Fruit fly (Drosophila melanogaster) whole organism, wandering third instar larva: ENCODE results near the gene Paip2.
A peak's percentile ranks its signal among the peaks of the same experiment; 100 is the strongest.

Experiments
- Abd-B ChIP-seq: fragments of >200 bp; optimal IDR thresholded peaks from 2 replicates; lab custom pipeline; 2017; ENCODE audit warnings: missing biosample characterization, missing genetic modification characterization
- CG32264 ChIP-seq: fragments of 200-800 bp; sonication (Bioruptor generic); optimal IDR thresholded peaks from 2 replicates; lab custom pipeline; 2016; ENCODE audit warnings: missing biosample characterization, missing genetic modification characterization
- CG9705 ChIP-seq: fragments of 200-800 bp; sonication (Bioruptor generic); optimal IDR thresholded peaks from 2 replicates; lab custom pipeline; 2018; ENCODE audit warnings: missing biosample characterization, mild to moderate bottlenecking, missing genetic modification characterization
- CrebA ChIP-seq: fragments of 200-800 bp; sonication (Bioruptor generic); optimal IDR thresholded peaks from 2 replicates; lab custom pipeline; 2016; ENCODE audit warnings: missing biosample characterization, mild to moderate bottlenecking, missing genetic modification characterization, borderline replicate concordance
- Dfd ChIP-seq: fragments of >200 bp; optimal IDR thresholded peaks from 2 replicates; lab custom pipeline; 2017; ENCODE audit warnings: missing biosample characterization, missing genetic modification characterization
- Dif ChIP-seq: fragments of 200-275, 200-300 bp; sonication (Bioruptor generic); optimal IDR thresholded peaks from 2 replicates; lab custom pipeline; 2018; ENCODE audit warnings: missing biosample characterization, missing genetic modification characterization; ENCODE audit not compliant: partially characterized antibody
- GATAd ChIP-seq: sonication (Bioruptor generic); optimal IDR thresholded peaks from 2 replicates; lab custom pipeline; 2016; ENCODE audit warnings: missing biosample characterization, missing genetic modification characterization
- Hnf4 ChIP-seq: fragments of 200-800 bp; sonication (Bioruptor generic); optimal IDR thresholded peaks from 2 replicates; lab custom pipeline; 2016; ENCODE audit warnings: missing biosample characterization, mild to moderate bottlenecking, missing genetic modification characterization
- Hr78 ChIP-seq: fragments of >200 bp; optimal IDR thresholded peaks from 2 replicates; lab custom pipeline; 2017; ENCODE audit warnings: missing biosample characterization, missing genetic modification characterization
- Hr83 ChIP-seq: fragments of 200-300 bp; sonication (Bioruptor generic); optimal IDR thresholded peaks from 2 replicates; lab custom pipeline; 2016; ENCODE audit warnings: missing biosample characterization, mild to moderate bottlenecking, missing genetic modification characterization, moderate library complexity; ENCODE audit not compliant: poor library complexity, severe bottlenecking
- Jra ChIP-seq: sonication (Bioruptor generic); optimal IDR thresholded peaks from 2 replicates; lab custom pipeline; 2016; ENCODE audit warnings: missing biosample characterization, missing genetic modification characterization
- Mio ChIP-seq: sonication (Bioruptor generic); optimal IDR thresholded peaks from 2 replicates; lab custom pipeline; 2016; ENCODE audit warnings: missing biosample characterization, missing genetic modification characterization
- Myc ChIP-seq: fragments of >200 bp; optimal IDR thresholded peaks from 2 replicates; lab custom pipeline; 2017
- N ChIP-seq: fragments of >200 bp; optimal IDR thresholded peaks from 2 replicates; lab custom pipeline; 2018; ENCODE audit warnings: missing biosample characterization, missing external identifiers, missing genetic modification characterization
- OdsH ChIP-seq: fragments of 200-800 bp; sonication (Bioruptor generic); optimal IDR thresholded peaks from 2 replicates; lab custom pipeline; 2016; ENCODE audit warnings: missing biosample characterization, mild to moderate bottlenecking, missing genetic modification characterization
- Rel ChIP-seq, 2 experiments: fragments of 200-800 bp; sonication (Bioruptor generic) in 1 of 2; optimal IDR thresholded peaks; 2 replicates in 1 of 2; 3 replicates in 1 of 2; lab custom pipeline; 2016 to 2019; ENCODE audit warnings: mild to moderate bottlenecking in 2 of 2, missing biosample characterization in 2 of 2, missing genetic modification characterization in 2 of 2, moderate library complexity in 1 of 2
- Sp1 ChIP-seq: fragments of 200-800 bp; sonication (Bioruptor generic); optimal IDR thresholded peaks from 3 replicates; lab custom pipeline; 2019; ENCODE audit warnings: missing biosample characterization, mild to moderate bottlenecking, missing genetic modification characterization, moderate library complexity
- Vsx2 ChIP-seq: fragments of 200-300, 225-300 bp; sonication (Bioruptor generic); optimal IDR thresholded peaks from 2 replicates; lab custom pipeline; 2018; ENCODE audit warnings: missing biosample characterization, missing genetic modification characterization; ENCODE audit not compliant: partially characterized antibody
- br ChIP-seq: fragments of 200-800 bp; sonication (Bioruptor generic); optimal IDR thresholded peaks from 2 replicates; lab custom pipeline; 2016; ENCODE audit warnings: missing biosample characterization, missing genetic modification characterization
- brk ChIP-seq: fragments of 200-800 bp; sonication (Bioruptor generic); optimal IDR thresholded peaks from 2 replicates; lab custom pipeline; 2016; ENCODE audit warnings: missing biosample characterization, mild to moderate bottlenecking, missing genetic modification characterization
- dl ChIP-seq, 2 experiments: fragments of 175-275, 200-275 bp in 1 of 2; fragments of 200-275 bp in 1 of 2; sonication (Bioruptor generic); optimal IDR thresholded peaks; lab custom pipeline; 2018; ENCODE audit warnings: mild to moderate bottlenecking in 2 of 2, missing biosample characterization in 2 of 2, missing genetic modification characterization in 2 of 2, moderate library complexity in 2 of 2; ENCODE audit not compliant: partially characterized antibody in 2 of 2, insufficient read depth in 1 of 2
- dmrt93B ChIP-seq: fragments of 200-800 bp; sonication (Bioruptor generic); optimal IDR thresholded peaks from 2 replicates; lab custom pipeline; 2018; ENCODE audit warnings: missing biosample characterization, mild to moderate bottlenecking, missing genetic modification characterization
- dsf ChIP-seq: sonication (Bioruptor generic); optimal IDR thresholded peaks from 2 replicates; lab custom pipeline; 2016; ENCODE audit warnings: missing biosample characterization, missing genetic modification characterization, borderline replicate concordance
- ey ChIP-seq: fragments of 200-800 bp; sonication (Bioruptor generic); optimal IDR thresholded peaks from 2 replicates; lab custom pipeline; 2016; ENCODE audit warnings: missing biosample characterization, missing genetic modification characterization
- foxo ChIP-seq, 2 experiments: fragments of 200-800 bp; sonication (Bioruptor generic); optimal IDR thresholded peaks; 2 replicates in 1 of 2; 3 replicates in 1 of 2; lab custom pipeline; 2016 to 2017; ENCODE audit warnings: missing biosample characterization in 2 of 2, missing genetic modification characterization in 2 of 2
- fru ChIP-seq: fragments of 200-800 bp; sonication (Bioruptor generic); optimal IDR thresholded peaks from 3 replicates; lab custom pipeline; 2016; ENCODE audit warnings: missing biosample characterization, mild to moderate bottlenecking, missing genetic modification characterization
- h ChIP-seq: fragments of 200-800 bp; sonication (Bioruptor generic); optimal IDR thresholded peaks from 3 replicates; lab custom pipeline; 2016; ENCODE audit warnings: missing biosample characterization, mild to moderate bottlenecking, missing genetic modification characterization
- jim ChIP-seq: fragments of 175-275, 200-325 bp; sonication (Bioruptor generic); optimal IDR thresholded peaks from 2 replicates; lab custom pipeline; 2016; ENCODE audit warnings: missing biosample characterization, mild to moderate bottlenecking, missing genetic modification characterization
- lola ChIP-seq: fragments of >200 bp; optimal IDR thresholded peaks from 2 replicates; lab custom pipeline; 2017; ENCODE audit warnings: missing biosample characterization, missing genetic modification characterization
- pan ChIP-seq: fragments of >200 bp; optimal IDR thresholded peaks from 2 replicates; lab custom pipeline; 2017
- psq ChIP-seq: fragments of 200-800 bp; sonication (Bioruptor generic); optimal IDR thresholded peaks from 3 replicates; lab custom pipeline; 2017; ENCODE audit warnings: missing biosample characterization, mild to moderate bottlenecking, missing genetic modification characterization, moderate library complexity
- rgr ChIP-seq: fragments of 200-800 bp; sonication (Bioruptor generic); optimal IDR thresholded peaks from 3 replicates; lab custom pipeline; 2016; ENCODE audit warnings: missing biosample characterization, mild to moderate bottlenecking, missing genetic modification characterization
- sage ChIP-seq: fragments of 200-800 bp; sonication (Bioruptor generic); optimal IDR thresholded peaks from 2 replicates; lab custom pipeline; 2016; ENCODE audit warnings: missing biosample characterization, mild to moderate bottlenecking, missing genetic modification characterization
- sv ChIP-seq: fragments of 200-800 bp; sonication (Bioruptor generic); optimal IDR thresholded peaks from 3 replicates; lab custom pipeline; 2016; ENCODE audit warnings: missing biosample characterization, missing genetic modification characterization
- tai ChIP-seq: sonication (Bioruptor generic); optimal IDR thresholded peaks from 2 replicates; lab custom pipeline; 2016; ENCODE audit warnings: missing biosample characterization, missing genetic modification characterization
- usp ChIP-seq: fragments of >200 bp; optimal IDR thresholded peaks from 2 replicates; lab custom pipeline; 2017; ENCODE audit warnings: missing biosample characterization, missing genetic modification characterization
- woc ChIP-seq: sonication (Bioruptor generic); optimal IDR thresholded peaks from 2 replicates; lab custom pipeline; 2016; ENCODE audit warnings: missing biosample characterization, mild to moderate bottlenecking, missing genetic modification characterization

Paip2 gene

dm6 chr3R:13017623-13018036 lies 37.0 kb downstream of the Paip2 start:
- TF ChIP-seq Dif (GFP tag; lab: Kevin White, UChicago) (no peak), h (GFP tag; lab: Kevin White, UChicago) (peak; percentile 50), Rel (GFP tag; optimal IDR thresholded peaks at IDR 0.05; lab: Kevin White, UChicago) (no peak), Rel (tag; optimal IDR thresholded peaks at IDR 0.05; lab: Kevin White, UChicago) (peak; percentile 93), rgr (peak; percentile 59)

dm6 chr3R:13018284-13018900 lies 37.8 kb downstream of the Paip2 start:
- TF ChIP-seq h (GFP tag; lab: Kevin White, UChicago) (peak; percentile 73), Hnf4 (GFP tag; lab: Kevin White, UChicago) (no peak), brk (no peak), rgr (no peak), Rel (GFP tag; optimal IDR thresholded peaks at IDR 0.05; lab: Kevin White, UChicago) (no peak), Rel (tag; optimal IDR thresholded peaks at IDR 0.05; lab: Kevin White, UChicago) (peak; percentile 73), sv (no peak), OdsH (GFP tag; lab: Kevin White, UChicago) (no peak), tai (GFP tag; lab: Kevin White, UChicago) (no peak)
- TF ChIP-seq, all 38 proteins: peak for 2

dm6 chr3R:13018995-13019394 lies 38.4 kb downstream of the Paip2 start:
- TF ChIP-seq tai (GFP tag; lab: Kevin White, UChicago) (no peak), sv (no peak), Myc (lab: Kevin White, UChicago) (no peak), jim (GFP tag; lab: Kevin White, UChicago) (no peak), sage (GFP tag; lab: Kevin White, UChicago) (no peak), CG32264 (GFP tag; lab: Kevin White, UChicago) (no peak), foxo (GFP tag; optimal IDR thresholded peaks at IDR 0.05; lab: Kevin White, UChicago) (no peak), h (GFP tag; lab: Kevin White, UChicago) (no peak), Hr83 (GFP tag; lab: Kevin White, UChicago) (no peak), Jra (GFP tag; lab: Kevin White, UChicago) (no peak), CG9705 (GFP tag; lab: Kevin White, UChicago) (no peak), OdsH (GFP tag; lab: Kevin White, UChicago) (no peak)

- TF ChIP-seq psq (peak; percentile 40), CrebA (GFP tag; lab: Kevin White, UChicago) (no peak), dmrt93B (no peak), jim (GFP tag; lab: Kevin White, UChicago) (no peak), N (GFP tag; lab: Kevin White, UChicago) (no peak), GATAd (GFP tag; lab: Kevin White, UChicago) (no peak), OdsH (GFP tag; lab: Kevin White, UChicago) (peak; percentile 24), Hnf4 (GFP tag; lab: Kevin White, UChicago) (peak; percentile 68), dl (GFP tag; optimal IDR thresholded peaks at IDR 0.05; lab: Kevin White, UChicago; ENCODE audit: insufficient read depth in 1 of 2, partially characterized antibody in 2 of 2) (no peak), usp (GFP tag; lab: Kevin White, UChicago) (no peak), pan (lab: Kevin White, UChicago) (no peak), lola (no peak), Hr83 (GFP tag; lab: Kevin White, UChicago) (no peak), br (GFP tag; lab: Kevin White, UChicago) (no peak), CG32264 (GFP tag; lab: Kevin White, UChicago) (peak; percentile 2), Hr78 (GFP tag; lab: Kevin White, UChicago) (no peak), Dif (GFP tag; lab: Kevin White, UChicago) (no peak), Sp1 (GFP tag; lab: Kevin White, UChicago) (no peak), sv (peak; percentile 40), Mio (GFP tag; lab: Kevin White, UChicago) (no peak), ey (GFP tag; lab: Kevin White, UChicago) (no peak), Dfd (GFP tag; lab: Kevin White, UChicago) (no peak), foxo (GFP tag; optimal IDR thresholded peaks at IDR 0.05; lab: Kevin White, UChicago) (no peak), woc (GFP tag; lab: Kevin White, UChicago) (peak; percentile 37), dsf (peak; percentile 42), fru (GFP tag; lab: Kevin White, UChicago) (no peak), h (GFP tag; lab: Kevin White, UChicago) (no peak), tai (GFP tag; lab: Kevin White, UChicago) (no peak), Myc (lab: Kevin White, UChicago) (peak; percentile 31), Abd-B (no peak), rgr (no peak), Vsx2 (no peak), sage (GFP tag; lab: Kevin White, UChicago) (peak; percentile 20), Rel (GFP tag; optimal IDR thresholded peaks at IDR 0.05; lab: Kevin White, UChicago) (no peak), Rel (tag; optimal IDR thresholded peaks at IDR 0.05; lab: Kevin White, UChicago) (peak; percentile 32)
These were observed 49.9 kb downstream of the Paip2 start, which contains the start of the genes CG46281 and CG46280 for dm6 chr3R:13030257-13031173. TSS of gene CG46281 (minus strand) at chr3R:13030307. TSS of gene CG46280 (minus strand) at chr3R:13030659.
